Fruit fly (Drosophila melanogaster): ENCODE results near the gene Sol1.

Gene Sol1

DNA sequence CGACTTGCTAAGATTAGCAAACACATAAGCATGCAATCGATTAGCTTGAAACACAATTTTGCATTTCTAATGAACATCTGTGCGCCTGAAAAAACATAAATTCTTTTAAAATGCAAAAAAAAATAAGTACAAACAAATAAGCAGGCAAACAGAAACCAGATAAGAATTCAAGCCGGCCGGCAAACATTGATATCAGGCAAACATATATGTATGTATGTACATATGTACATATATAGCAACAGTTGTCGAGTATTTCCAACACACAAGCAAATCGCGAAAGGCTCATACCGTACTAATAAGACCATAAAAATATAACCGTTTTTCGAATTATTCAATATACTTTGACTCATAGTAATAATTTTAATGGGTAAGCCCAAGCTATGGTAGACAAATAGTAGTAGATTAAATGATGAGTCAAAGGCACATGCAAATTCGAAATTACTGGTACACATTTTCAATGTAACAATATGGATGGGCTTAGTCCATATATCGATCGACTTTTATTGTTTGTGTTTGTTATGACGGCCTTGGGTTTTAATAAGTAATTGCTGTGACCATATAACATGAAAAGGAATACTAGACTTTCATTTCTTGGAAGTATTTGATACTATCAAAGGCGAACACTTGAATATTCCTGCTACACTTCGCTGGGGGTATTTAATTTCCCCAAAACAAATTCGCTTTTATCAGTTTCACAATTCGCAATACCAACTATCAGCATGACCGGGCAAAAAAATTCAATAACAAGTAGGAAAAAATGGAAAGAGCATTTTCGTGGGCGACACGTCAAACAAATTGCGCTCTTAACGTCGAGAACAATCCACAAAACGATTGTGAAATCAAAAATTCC is 16.0 kb upstream of the Sol1 start:
- TF ChIP-seq brk (GFP tag; optimal IDR thresholded peaks at IDR 0.05) (no peak), Myc (optimal IDR thresholded peaks at IDR 0.05) (no peak), Hr78 (GFP tag; optimal IDR thresholded peaks at IDR 0.05) (no peak), lola (GFP tag; optimal IDR thresholded peaks at IDR 0.05) (no peak), Abd-B (GFP tag; optimal IDR thresholded peaks at IDR 0.05) (no peak), Hnf4 (GFP tag; optimal IDR thresholded peaks at IDR 0.05) (no peak), dmrt93B (GFP tag; optimal IDR thresholded peaks at IDR 0.05) (no peak), Sp1 (GFP tag; optimal IDR thresholded peaks at IDR 0.05) (no peak), ey (GFP tag; optimal IDR thresholded peaks at IDR 0.05) (no peak), tai (GFP tag; optimal IDR thresholded peaks at IDR 0.05) (no peak), Mio (GFP tag; optimal IDR thresholded peaks at IDR 0.05) (no peak), rgr (GFP tag; optimal IDR thresholded peaks at IDR 0.05) (no peak), Hr83 (GFP tag; optimal IDR thresholded peaks at IDR 0.05; ENCODE audit: poor library complexity, severe bottlenecking) (no peak), jim (GFP tag; optimal IDR thresholded peaks at IDR 0.05) (no peak), OdsH (GFP tag; optimal IDR thresholded peaks at IDR 0.05) (no peak), foxo (GFP tag; optimal IDR thresholded peaks at IDR 0.05) (no peak), Dfd (GFP tag; optimal IDR thresholded peaks at IDR 0.05) (no peak), CrebA (GFP tag; optimal IDR thresholded peaks at IDR 0.05; ENCODE audit: borderline replicate concordance) (peak; percentile 1), CG9705 (GFP tag; optimal IDR thresholded peaks at IDR 0.05) (peak; percentile 39), woc (GFP tag; optimal IDR thresholded peaks at IDR 0.05) (peak; percentile 27), sv (GFP tag; optimal IDR thresholded peaks at IDR 0.05) (no peak), N (GFP tag; optimal IDR thresholded peaks at IDR 0.05) (no peak), sage (GFP tag; optimal IDR thresholded peaks at IDR 0.05) (no peak), GATAd (GFP tag; optimal IDR thresholded peaks at IDR 0.05) (no peak), Dif (GFP tag; optimal IDR thresholded peaks at IDR 0.05; ENCODE audit: partially characterized antibody) (no peak), psq (GFP tag; optimal IDR thresholded peaks at IDR 0.05) (no peak), HLH106 (tag; optimal IDR thresholded peaks at IDR 0.05) (no peak), dl (GFP tag; optimal IDR thresholded peaks at IDR 0.05; ENCODE audit: insufficient read depth in 1 of 2, partially characterized antibody in 2 of 2) (no peak), dsf (GFP tag; optimal IDR thresholded peaks at IDR 0.05; ENCODE audit: borderline replicate concordance) (no peak), CG32264 (GFP tag; optimal IDR thresholded peaks at IDR 0.05) (peak; percentile 25), pan (optimal IDR thresholded peaks at IDR 0.05) (no peak), h (GFP tag; optimal IDR thresholded peaks at IDR 0.05) (no peak), br (GFP tag; optimal IDR thresholded peaks at IDR 0.05) (no peak), fru (GFP tag; optimal IDR thresholded peaks at IDR 0.05) (peak; percentile 6), Jra (GFP tag; optimal IDR thresholded peaks at IDR 0.05) (no peak), Rel (GFP tag; optimal IDR thresholded peaks at IDR 0.05) (no peak), Rel (tag; optimal IDR thresholded peaks at IDR 0.05) (no peak), Vsx2 (GFP tag; optimal IDR thresholded peaks at IDR 0.05; ENCODE audit: partially characterized antibody) (no peak)

DNA sequence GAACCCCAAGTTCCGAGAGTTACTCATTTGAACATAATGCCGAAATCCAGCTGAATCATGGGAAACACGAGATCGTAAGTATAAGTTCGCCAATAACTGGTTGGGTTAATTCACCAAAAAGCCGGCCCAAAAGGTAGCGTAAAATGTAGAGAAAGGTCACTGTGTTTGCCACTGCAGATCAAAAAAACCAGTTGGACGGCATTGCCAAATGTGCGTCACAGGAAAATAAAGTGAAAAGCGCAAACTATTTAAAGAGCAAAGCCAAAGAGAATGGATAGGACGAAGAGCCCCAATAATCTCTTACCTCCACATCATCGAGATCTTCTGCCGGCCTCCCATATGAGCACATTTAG is 15.4 kb upstream of the Sol1 start:
- TF ChIP-seq Vsx2 (GFP tag; optimal IDR thresholded peaks at IDR 0.05; ENCODE audit: partially characterized antibody) (peak; percentile 49), h (GFP tag; optimal IDR thresholded peaks at IDR 0.05) (no peak), CrebA (GFP tag; optimal IDR thresholded peaks at IDR 0.05; ENCODE audit: borderline replicate concordance) (peak; percentile 55), woc (GFP tag; optimal IDR thresholded peaks at IDR 0.05) (peak; percentile 44), dl (GFP tag; optimal IDR thresholded peaks at IDR 0.05; ENCODE audit: insufficient read depth in 1 of 2, partially characterized antibody in 2 of 2) (peak in 1 of 2 experiments; percentile 49), Rel (GFP tag; optimal IDR thresholded peaks at IDR 0.05) (peak; percentile 20), Rel (tag; optimal IDR thresholded peaks at IDR 0.05) (no peak), dsf (GFP tag; optimal IDR thresholded peaks at IDR 0.05; ENCODE audit: borderline replicate concordance) (no peak), Dif (GFP tag; optimal IDR thresholded peaks at IDR 0.05; ENCODE audit: partially characterized antibody) (peak; percentile 63), Abd-B (GFP tag; optimal IDR thresholded peaks at IDR 0.05) (no peak)
